Worm (Caenorhabditis elegans) whole organism, L2 larva: Measurements from ENCODE around the gene algn-2.

Experiments
- C34F6.9 ChIP-seq: fragments of 150-350 bp; optimal IDR thresholded peaks from 2 replicates; lab custom pipeline; 2014; ENCODE audit warnings: missing biosample characterization, missing genetic modification characterization
- R02D3.7 ChIP-seq: fragments of 150-350 bp; optimal IDR thresholded peaks from 2 replicates; lab custom pipeline; 2014; ENCODE audit warnings: missing biosample characterization, missing genetic modification characterization
- Y55F3AM.14 ChIP-seq: fragments of 200-800 bp; sonication (Bioruptor generic); optimal IDR thresholded peaks from 2 replicates; lab custom pipeline; 2018; ENCODE audit warnings: mild to moderate bottlenecking, missing genetic modification characterization, missing compliant biosample characterization
- alr-1 ChIP-seq: fragments of 150-350 bp; optimal IDR thresholded peaks from 2 replicates; lab custom pipeline; 2014; ENCODE audit warnings: missing biosample characterization, missing genetic modification characterization
- aly-2 ChIP-seq: fragments of 150-350 bp; optimal IDR thresholded peaks from 2 replicates; lab custom pipeline; 2014; ENCODE audit warnings: missing biosample characterization, missing genetic modification characterization
- ama-1 ChIP-seq: fragments of 150-350 bp; optimal IDR thresholded peaks from 2 replicates; lab custom pipeline; 2018; ENCODE audit warnings: inconsistent platforms
- blmp-1 ChIP-seq: sonication (generic microtip); optimal IDR thresholded peaks from 2 replicates; lab custom pipeline; 2017; ENCODE audit warnings: missing genetic modification characterization, mild to moderate bottlenecking, missing compliant biosample characterization, antibody characterized with exemption, moderate library complexity; ENCODE audit not compliant: insufficient read depth
- ceh-16 ChIP-seq: fragments of 150-350 bp; optimal IDR thresholded peaks from 2 replicates; lab custom pipeline; 2014; ENCODE audit warnings: missing biosample characterization, missing genetic modification characterization
- dmd-4 ChIP-seq: sonication (generic microtip); optimal IDR thresholded peaks from 2 replicates; lab custom pipeline; 2017; ENCODE audit warnings: missing biosample characterization, missing genetic modification characterization
- lsy-2 ChIP-seq, 2 experiments: fragments of 150-350 bp in 1 of 2; sonication (generic microtip) in 1 of 2; optimal IDR thresholded peaks; 2 replicates each; lab custom pipeline; 2014 to 2017; ENCODE audit warnings: missing biosample characterization in 2 of 2, missing genetic modification characterization in 2 of 2
- mbf-1 ChIP-seq: sonication (generic microtip); optimal IDR thresholded peaks from 2 replicates; lab custom pipeline; 2017; ENCODE audit warnings: missing biosample characterization, missing genetic modification characterization
- mdl-1 ChIP-seq, 2 experiments: fragments of 150-350 bp in 1 of 2; sonication (generic microtip) in 1 of 2; optimal IDR thresholded peaks; 2 replicates each; lab custom pipeline; 2017; ENCODE audit warnings: missing biosample characterization in 2 of 2, missing genetic modification characterization in 2 of 2
- nhr-11 ChIP-seq: fragments of 150-350 bp; optimal IDR thresholded peaks from 2 replicates; lab custom pipeline; 2014; ENCODE audit warnings: missing biosample characterization, missing genetic modification characterization
- nhr-12 ChIP-seq: fragments of 150-350 bp; optimal IDR thresholded peaks from 2 replicates; lab custom pipeline; 2014; ENCODE audit warnings: missing biosample characterization, missing genetic modification characterization
- nhr-21 ChIP-seq: fragments of 150-350 bp; optimal IDR thresholded peaks from 2 replicates; lab custom pipeline; 2014; ENCODE audit warnings: missing biosample characterization, missing genetic modification characterization
- nhr-23 ChIP-seq: fragments of 150-350 bp; optimal IDR thresholded peaks from 2 replicates; lab custom pipeline; 2014; ENCODE audit warnings: missing biosample characterization, missing genetic modification reagents, missing genetic modification characterization
- nhr-237 ChIP-seq: fragments of 150-350 bp; optimal IDR thresholded peaks from 2 replicates; lab custom pipeline; 2014; ENCODE audit warnings: missing biosample characterization, missing genetic modification characterization
- nhr-25 ChIP-seq: fragments of 150-350 bp; sonication (generic microtip); optimal IDR thresholded peaks from 3 replicates; lab custom pipeline; 2014; ENCODE audit warnings: missing biosample characterization, missing genetic modification characterization
- nhr-6 ChIP-seq: fragments of 150-350 bp; optimal IDR thresholded peaks from 2 replicates; lab custom pipeline; 2014; ENCODE audit warnings: missing biosample characterization, missing genetic modification characterization
- nhr-77 ChIP-seq: fragments of 150-350 bp; optimal IDR thresholded peaks from 2 replicates; lab custom pipeline; 2014; ENCODE audit warnings: missing biosample characterization, missing genetic modification characterization
- peb-1 ChIP-seq: fragments of 150-350 bp; optimal IDR thresholded peaks from 2 replicates; lab custom pipeline; 2014; ENCODE audit warnings: missing biosample characterization, missing genetic modification characterization
- sem-4 ChIP-seq: fragments of 150-350 bp; optimal IDR thresholded peaks from 2 replicates; lab custom pipeline; 2014; ENCODE audit warnings: missing biosample characterization, missing genetic modification reagents, missing genetic modification characterization
- skn-1 ChIP-seq: sonication (generic microtip); optimal IDR thresholded peaks from 2 replicates; lab custom pipeline; 2017; ENCODE audit warnings: missing biosample characterization, missing genetic modification characterization
- sma-3 ChIP-seq: sonication (generic microtip); optimal IDR thresholded peaks from 2 replicates; lab custom pipeline; 2016; ENCODE audit warnings: missing genetic modification reagents, missing genetic modification characterization, missing compliant biosample characterization
- sma-9 ChIP-seq, 2 experiments: fragments of 150-350 bp in 1 of 2; sonication (generic microtip) in 1 of 2; optimal IDR thresholded peaks; 2 replicates each; lab custom pipeline; 2014 to 2016; ENCODE audit warnings: missing genetic modification characterization in 2 of 2, mild to moderate bottlenecking in 1 of 2, missing biosample characterization in 1 of 2, missing compliant biosample characterization in 1 of 2, missing genetic modification reagents in 1 of 2, moderate library complexity in 1 of 2
- snpc-4 ChIP-seq: fragments of 150-350 bp; optimal IDR thresholded peaks from 2 replicates; lab custom pipeline; 2014; ENCODE audit warnings: missing biosample characterization, missing genetic modification characterization
- unc-55 ChIP-seq: fragments of 150-350 bp; sonication (generic microtip); optimal IDR thresholded peaks from 3 replicates; lab custom pipeline; 2014; ENCODE audit warnings: missing biosample characterization, missing genetic modification reagents, missing genetic modification characterization
- unc-62 ChIP-seq: fragments of 150-350 bp; optimal IDR thresholded peaks from 2 replicates; lab custom pipeline; 2014; ENCODE audit warnings: missing biosample characterization, missing genetic modification reagents, missing genetic modification characterization
- zag-1 ChIP-seq: fragments of 150-350 bp; optimal IDR thresholded peaks from 2 replicates; lab custom pipeline; 2014; ENCODE audit warnings: missing biosample characterization, missing genetic modification characterization
- ztf-1 ChIP-seq: fragments of 200-800 bp; sonication (Bioruptor generic); conservative IDR thresholded peaks from 2 replicates; pipeline ENCODE4 v1.3.6; 2022; ENCODE audit warnings: missing genetic modification characterization, missing compliant biosample characterization
- ztf-11 ChIP-seq: sonication (generic microtip); optimal IDR thresholded peaks from 2 replicates; lab custom pipeline; 2017; ENCODE audit warnings: missing biosample characterization, missing genetic modification characterization
- ztf-4 ChIP-seq: fragments of 150-350 bp; optimal IDR thresholded peaks from 2 replicates; lab custom pipeline; 2014; ENCODE audit warnings: missing biosample characterization, missing genetic modification characterization

Gene algn-2

DNA sequence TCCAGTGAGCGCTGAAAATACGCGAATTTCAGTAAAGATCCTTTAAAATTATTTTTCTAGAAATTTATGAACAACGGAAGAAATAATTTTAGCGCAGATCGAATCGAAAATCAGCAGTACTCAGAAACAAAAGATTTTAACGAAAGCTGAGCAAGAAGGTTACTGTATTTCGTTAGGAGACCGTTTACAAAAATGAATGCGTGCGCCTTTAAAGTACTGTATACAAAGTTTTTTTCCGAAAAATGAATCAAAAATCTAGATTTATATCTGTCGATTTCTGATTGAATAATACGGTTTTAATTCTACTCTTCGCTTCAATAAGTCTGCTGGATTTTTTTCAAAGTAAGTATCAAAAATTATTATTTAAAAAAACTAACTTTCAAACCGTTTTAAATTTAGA is 39.0 kb downstream of the algn-2 start, which contains the start of the genes EEED8.14 and EEED8.3:
EEED8.14 (minus strand) TSS at position 13 of the 400 bp plus-strand sequence.
EEED8.3 (plus strand) TSS at position 237 of the 400 bp plus-strand sequence.
- TF ChIP-seq aly-2 (tag; lab: Kevin White, UChicago) (no peak), nhr-77 (tag; lab: Kevin White, UChicago) (no peak), unc-62 (no peak), R02D3.7 (tag; lab: Kevin White, UChicago) (no peak), lsy-2 (tag; optimal IDR thresholded peaks at IDR 0.05; lab: Kevin White, UChicago) (no peak), dmd-4 (no peak), sem-4 (tag; lab: Kevin White, UChicago) (no peak), nhr-21 (tag; lab: Kevin White, UChicago) (no peak), nhr-12 (tag; lab: Kevin White, UChicago) (no peak), skn-1 (tag; lab: Kevin White, UChicago) (no peak), ceh-16 (tag; lab: Kevin White, UChicago) (no peak), mdl-1 (tag; optimal IDR thresholded peaks at IDR 0.05; lab: Kevin White, UChicago) (no peak), snpc-4 (tag; lab: Kevin White, UChicago) (no peak), C34F6.9 (tag; lab: Kevin White, UChicago) (no peak)

ce11 chrII:5416204-5416764 is 41.2 kb downstream of the algn-2 start, which contains the start of gene EEED8.2:
TSS of gene EEED8.2 (plus strand) at chrII:5416714.
- TF ChIP-seq ztf-11 (tag; lab: Kevin White, UChicago), result no peak
- no peak for TF ChIP-seq nhr-77 (tag; lab: Kevin White, UChicago)
- no peak for TF ChIP-seq mdl-1 (tag; optimal IDR thresholded peaks at IDR 0.05; lab: Kevin White, UChicago)
- no peak for TF ChIP-seq nhr-11 (tag; lab: Kevin White, UChicago)
- no peak for TF ChIP-seq alr-1 (tag; lab: Kevin White, UChicago)
- TF ChIP-seq unc-55 (GFP tag; lab: Kevin White, UChicago), result no peak
- TF ChIP-seq skn-1 (tag; lab: Kevin White, UChicago), result no peak
- TF ChIP-seq snpc-4 (tag; lab: Kevin White, UChicago), result no peak
- no peak for TF ChIP-seq nhr-25 (tag; lab: Kevin White, UChicago)
- TF ChIP-seq C34F6.9 (tag; lab: Kevin White, UChicago), result no peak
- no peak for TF ChIP-seq nhr-6 (tag; lab: Kevin White, UChicago)
- TF ChIP-seq peb-1 (tag; lab: Kevin White, UChicago), result no peak
- no peak for TF ChIP-seq sem-4 (tag; lab: Kevin White, UChicago)
- no peak for TF ChIP-seq zag-1 (tag; lab: Kevin White, UChicago)
- TF ChIP-seq ceh-16 (tag; lab: Kevin White, UChicago), result no peak
- TF ChIP-seq aly-2 (tag; lab: Kevin White, UChicago), result no peak

ce11 chrII:5417905-5418304 is 42.8 kb downstream of the algn-2 start:
- no peak for TF ChIP-seq zag-1 (tag; lab: Kevin White, UChicago)

- TF ChIP-seq ztf-11 (tag; lab: Kevin White, UChicago) (no peak), nhr-237 (tag; lab: Kevin White, UChicago) (no peak), blmp-1 (tag; lab: Kevin White, UChicago) (no peak), Y55F3AM.14 (GFP tag; lab: Kevin White, UChicago) (no peak), ceh-16 (tag; lab: Kevin White, UChicago) (no peak), ama-1 (lab: Kevin White, UChicago) (no peak), snpc-4 (tag; lab: Kevin White, UChicago) (no peak), dmd-4 (no peak), nhr-23 (no peak), peb-1 (tag; lab: Kevin White, UChicago) (no peak), ztf-1 (GFP tag; lab: Robert Waterston, UW) (no peak), sem-4 (tag; lab: Kevin White, UChicago) (no peak), nhr-12 (tag; lab: Kevin White, UChicago) (no peak), sma-3 (GFP tag; lab: Kevin White, UChicago) (no peak), ztf-4 (tag; lab: Kevin White, UChicago) (no peak), nhr-77 (tag; lab: Kevin White, UChicago) (no peak), mbf-1 (tag; lab: Kevin White, UChicago) (no peak), sma-9 (GFP tag; optimal IDR thresholded peaks at IDR 0.05; lab: Kevin White, UChicago) (no peak), sma-9 (tag; optimal IDR thresholded peaks at IDR 0.05; lab: Kevin White, UChicago) (no peak)
- TF ChIP-seq, all 48 proteins: peak for 0
Measured at ce11 chrII:5418317-5418716, 43.2 kb downstream of the algn-2 start.
